Worm (Caenorhabditis elegans) whole organism, mixed stage, embryonic: ENCODE measurements around the gene ttr-45.

ENCODE experiments used
- ceh-39 ChIP-seq: fragments of 150-350 bp; optimal IDR thresholded peaks from 2 replicates; lab custom pipeline; 2014; ENCODE audit warnings: missing biosample characterization, missing genetic modification characterization
- ceh-83 ChIP-seq: fragments of 200-800 bp; sonication (Bioruptor generic); optimal IDR thresholded peaks from 2 replicates; lab custom pipeline; 2018; ENCODE audit warnings: mild to moderate bottlenecking, missing genetic modification characterization, missing compliant biosample characterization
- ces-1 ChIP-seq: fragments of 150-350 bp; optimal IDR thresholded peaks from 2 replicates; lab custom pipeline; 2014; ENCODE audit warnings: missing biosample characterization, missing genetic modification reagents, missing genetic modification characterization
- lin-32 ChIP-seq: fragments of 200-800 bp; sonication (Bioruptor generic); optimal IDR thresholded peaks from 2 replicates; lab custom pipeline; 2018; ENCODE audit warnings: mild to moderate bottlenecking, missing genetic modification characterization, missing compliant biosample characterization
- lsy-2 ChIP-seq: fragments of 150-350 bp; optimal IDR thresholded peaks from 2 replicates; lab custom pipeline; 2014; ENCODE audit warnings: missing biosample characterization, missing genetic modification characterization
- mls-2 ChIP-seq: sonication (generic microtip); optimal IDR thresholded peaks from 2 replicates; lab custom pipeline; 2016; ENCODE audit warnings: mild to moderate bottlenecking, missing genetic modification characterization, moderate library complexity, missing compliant biosample characterization
- nhr-12 ChIP-seq: fragments of 150-350 bp; optimal IDR thresholded peaks from 2 replicates; lab custom pipeline; 2014; ENCODE audit warnings: missing biosample characterization, missing genetic modification characterization
- nhr-28 ChIP-seq: fragments of 150-350 bp; optimal IDR thresholded peaks from 2 replicates; lab custom pipeline; 2014; ENCODE audit warnings: missing biosample characterization, missing genetic modification characterization
- tbx-8 ChIP-seq: fragments of 200-800 bp; sonication (Bioruptor generic); optimal IDR thresholded peaks from 2 replicates; lab custom pipeline; 2018; ENCODE audit warnings: mild to moderate bottlenecking, missing genetic modification characterization, moderate library complexity, missing compliant biosample characterization

DNA sequence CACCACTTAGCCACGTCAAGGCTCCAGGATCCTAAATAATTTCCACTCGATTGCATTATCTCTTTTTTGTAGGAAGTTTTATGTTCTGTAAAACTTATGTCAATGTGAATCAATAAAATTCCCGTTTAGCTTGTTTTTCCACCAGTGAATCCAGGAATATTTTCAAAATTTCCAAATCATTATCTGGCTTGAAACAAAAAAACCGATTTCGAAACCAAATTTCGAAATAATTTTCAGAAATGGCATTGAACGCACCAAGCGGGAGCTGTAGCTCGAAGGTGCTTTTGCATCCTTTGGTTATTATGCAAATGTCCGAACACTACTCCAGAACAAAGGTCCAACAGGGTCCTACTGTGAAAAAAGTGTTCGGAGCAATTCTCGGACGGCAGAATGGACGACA is 46.6 kb downstream of the ttr-45 start, which contains the start of gene csn-6:
- TF ChIP-seq nhr-28 (tag; lab: Kevin White, UChicago) (no peak), ces-1 (GFP tag; lab: Kevin White, UChicago) (no peak), mls-2 (tag; lab: Kevin White, UChicago) (no peak), lsy-2 (tag; lab: Kevin White, UChicago) (no peak), ceh-83 (no peak), ceh-39 (tag; lab: Kevin White, UChicago) (no peak), nhr-12 (tag; lab: Kevin White, UChicago) (no peak), tbx-8 (GFP tag; lab: Kevin White, UChicago) (no peak), lin-32 (no peak)
